Worm (Caenorhabditis elegans): ENCODE results near the gene ins-11.

- TF ChIP-seq tbx-2 (tag; optimal IDR thresholded peaks at IDR 0.05) (no peak), hmg-11 (tag; optimal IDR thresholded peaks at IDR 0.05) (no peak), skn-1 (tag; optimal IDR thresholded peaks at IDR 0.05) (no peak), elt-3 (tag; optimal IDR thresholded peaks at IDR 0.05) (no peak), zag-1 (tag; optimal IDR thresholded peaks at IDR 0.05) (no peak), unc-62 (GFP tag; optimal IDR thresholded peaks at IDR 0.05) (no peak)
These were observed 28.7 kb upstream of the ins-11 start, which contains the start of gene ZK177.1 for ce11 chrII:5527841-5528240.
